Worm (Caenorhabditis elegans) whole organism, L4 larva: ENCODE results near the gene nhr-30.
"Not testable (repeated sequence)": the region's sequence is repeated elsewhere in the genome, so short reads cannot be mapped to it uniquely, and the experiment has no call there.

Source experiments
- F44E2.7 ChIP-seq: fragments of 200-800 bp; sonication (Bioruptor generic); IDR thresholded peaks from 2 replicates; pipeline ENCODE4 v2.1.2; 2022; ENCODE audit warnings: missing genetic modification characterization, missing compliant biosample characterization
- R02D3.7 ChIP-seq: fragments of 150-350 bp; sonication (generic microtip); optimal IDR thresholded peaks from 3 replicates; lab custom pipeline; 2014; ENCODE audit warnings: missing biosample characterization, missing genetic modification characterization
- T26A8.4 ChIP-seq: fragments of 200-800 bp; sonication (Bioruptor generic); IDR thresholded peaks from 2 replicates; pipeline ENCODE4 v1.3.6; 2022; ENCODE audit warnings: missing genetic modification characterization, missing compliant biosample characterization
- Y48G9A.11 ChIP-seq: fragments of 200-800 bp; sonication (Bioruptor generic); IDR thresholded peaks from 2 replicates; pipeline ENCODE4 v1.3.6; 2022; ENCODE audit warnings: missing genetic modification reagents, missing genetic modification characterization, missing compliant biosample characterization
- Y75B8A.6 ChIP-seq: fragments of 200-800 bp; sonication (Bioruptor generic); IDR thresholded peaks from 2 replicates; pipeline ENCODE4 v1.3.6; 2022; ENCODE audit warnings: missing genetic modification reagents, missing genetic modification characterization, missing compliant biosample characterization
- ZK546.5 ChIP-seq, 2 experiments: sonication (generic microtip); optimal IDR thresholded peaks; 2 replicates each; lab custom pipeline; 2017; ENCODE audit warnings: missing biosample characterization in 2 of 2, missing genetic modification characterization in 2 of 2
- ama-1 ChIP-seq: fragments of 150-350 bp; optimal IDR thresholded peaks from 2 replicates; lab custom pipeline; 2014; ENCODE audit warnings: inconsistent platforms, mixed read lengths
- arid-1 ChIP-seq: fragments of 200-800 bp; sonication (Bioruptor generic); conservative IDR thresholded peaks from 2 replicates; pipeline ENCODE4 v1.3.6; 2022; ENCODE audit warnings: missing genetic modification reagents, missing genetic modification characterization, missing compliant biosample characterization
- ceh-44 ChIP-seq: fragments of 200-800 bp; sonication (Bioruptor generic); IDR thresholded peaks from 2 replicates; pipeline ENCODE4 v1.3.6; 2022; ENCODE audit warnings: missing genetic modification reagents, missing genetic modification characterization, missing compliant biosample characterization
- ctbp-1 ChIP-seq: fragments of 200-800 bp; sonication (Bioruptor generic); IDR thresholded peaks from 2 replicates; pipeline ENCODE4 v1.3.6; 2022; ENCODE audit warnings: missing genetic modification reagents, missing genetic modification characterization, missing compliant biosample characterization
- daf-16 ChIP-seq, 3 experiments: sonication (generic microtip); optimal IDR thresholded peaks; 2 replicates each; lab custom pipeline; 2016 to 2017; ENCODE audit warnings: missing genetic modification characterization in 3 of 3, missing genetic modification reagents in 3 of 3, mild to moderate bottlenecking in 2 of 3, missing compliant biosample characterization in 2 of 3, missing biosample characterization in 1 of 3, moderate library complexity in 1 of 3
- dmd-9 ChIP-seq: fragments of 200-800 bp; sonication (Bioruptor generic); IDR thresholded peaks from 2 replicates; pipeline ENCODE4 v1.3.6; 2022; ENCODE audit warnings: missing genetic modification reagents, missing genetic modification characterization, missing compliant biosample characterization
- duxl-1 ChIP-seq: sonication (generic microtip); optimal IDR thresholded peaks from 2 replicates; lab custom pipeline; 2016; ENCODE audit warnings: mild to moderate bottlenecking, missing genetic modification characterization, moderate library complexity, missing compliant biosample characterization; ENCODE audit not compliant: poor library complexity
- egl-27 ChIP-seq: sonication (generic microtip); optimal IDR thresholded peaks from 3 replicates; lab custom pipeline; 2017; ENCODE audit warnings: missing biosample characterization, missing genetic modification reagents, missing genetic modification characterization
- egl-43 ChIP-seq: fragments of 200-800 bp; sonication (Bioruptor generic); IDR thresholded peaks from 2 replicates; pipeline ENCODE4 v1.3.6; 2022; ENCODE audit warnings: missing genetic modification reagents, missing genetic modification characterization, missing compliant biosample characterization
- fos-1 ChIP-seq: fragments of 150-350 bp; optimal IDR thresholded peaks from 2 replicates; lab custom pipeline; 2014; ENCODE audit warnings: missing biosample characterization, missing genetic modification characterization
- gei-8 ChIP-seq: fragments of 200-800 bp; sonication (Bioruptor generic); optimal IDR thresholded peaks from 2 replicates; lab custom pipeline; 2018; ENCODE audit warnings: mild to moderate bottlenecking, missing genetic modification characterization, missing compliant biosample characterization
- hlh-11 ChIP-seq: fragments of 200-800 bp; sonication (Bioruptor generic); optimal IDR thresholded peaks from 2 replicates; lab custom pipeline; 2018; ENCODE audit warnings: mild to moderate bottlenecking, missing genetic modification characterization, missing compliant biosample characterization
- hlh-30 ChIP-seq: sonication (generic microtip); optimal IDR thresholded peaks from 2 replicates; lab custom pipeline; 2017; ENCODE audit warnings: antibody characterized with exemption, mild to moderate bottlenecking, missing genetic modification characterization, missing compliant biosample characterization; ENCODE audit not compliant: insufficient read depth
- jun-1 ChIP-seq: fragments of 150-350 bp; optimal IDR thresholded peaks from 2 replicates; lab custom pipeline; 2014; ENCODE audit warnings: missing biosample characterization, missing genetic modification reagents, missing genetic modification characterization
- lim-7 ChIP-seq: fragments of 200-800 bp; sonication (Bioruptor generic); IDR thresholded peaks from 2 replicates; pipeline ENCODE4 v1.3.6; 2022; ENCODE audit warnings: missing genetic modification characterization, missing compliant biosample characterization
- lin-1 ChIP-seq: fragments of 200-800 bp; sonication (Bioruptor generic); IDR thresholded peaks from 2 replicates; pipeline ENCODE4 v1.3.6; 2022; ENCODE audit warnings: missing genetic modification reagents, missing genetic modification characterization, missing compliant biosample characterization
- lin-38 ChIP-seq: fragments of 200-800 bp; sonication (Bioruptor generic); IDR thresholded peaks from 2 replicates; pipeline ENCODE4 v1.3.6; 2022; ENCODE audit warnings: missing genetic modification reagents, missing genetic modification characterization, missing compliant biosample characterization
- lir-3 ChIP-seq: sonication (generic microtip); optimal IDR thresholded peaks from 2 replicates; lab custom pipeline; 2016; ENCODE audit warnings: mild to moderate bottlenecking, missing genetic modification characterization, missing compliant biosample characterization
- madf-5 ChIP-seq, 2 experiments: fragments of 200-800 bp; sonication (Bioruptor generic); IDR thresholded peaks; 2 replicates each; pipeline ENCODE4 v1.3.6; 2022; ENCODE audit warnings: missing compliant biosample characterization in 2 of 2, missing genetic modification characterization in 2 of 2
- mdt-29 ChIP-seq: fragments of 200-800 bp; sonication (Bioruptor generic); IDR thresholded peaks from 2 replicates; pipeline ENCODE4 v1.3.6; 2022; ENCODE audit warnings: missing genetic modification reagents, missing genetic modification characterization, missing compliant biosample characterization
- mep-1 ChIP-seq: fragments of 150-350 bp; sonication (generic microtip); optimal IDR thresholded peaks from 3 replicates; lab custom pipeline; 2014; ENCODE audit warnings: missing biosample characterization, missing genetic modification characterization
- mxl-2 ChIP-seq: fragments of 200-800 bp; sonication (Bioruptor generic); conservative IDR thresholded peaks from 2 replicates; pipeline ENCODE4 v1.3.6; 2022; ENCODE audit warnings: missing genetic modification reagents, missing genetic modification characterization, missing compliant biosample characterization
- nhr-11 ChIP-seq: fragments of 150-350 bp; optimal IDR thresholded peaks from 2 replicates; lab custom pipeline; 2014; ENCODE audit warnings: missing biosample characterization, missing genetic modification characterization
- nhr-111 ChIP-seq: fragments of 200-800 bp; sonication (Bioruptor generic); optimal IDR thresholded peaks from 2 replicates; lab custom pipeline; 2018; ENCODE audit warnings: mild to moderate bottlenecking, missing genetic modification characterization, missing compliant biosample characterization
- nhr-25 ChIP-seq: sonication (generic microtip); optimal IDR thresholded peaks from 2 replicates; lab custom pipeline; 2017; ENCODE audit warnings: missing genetic modification characterization, mild to moderate bottlenecking, missing compliant biosample characterization, antibody characterized with exemption, moderate library complexity, borderline replicate concordance; ENCODE audit not compliant: insufficient read depth
- nhr-48 ChIP-seq: sonication (generic microtip); optimal IDR thresholded peaks from 2 replicates; lab custom pipeline; 2016; ENCODE audit warnings: mild to moderate bottlenecking, missing genetic modification characterization, missing compliant biosample characterization
- pha-4 ChIP-seq, 2 experiments: fragments of 150-350 bp in 1 of 2; fragments of 200-800 bp in 1 of 2; sonication (Bioruptor generic) in 1 of 2; IDR thresholded peaks in 1 of 2; optimal IDR thresholded peaks in 1 of 2; 2 replicates each; pipeline versions ENCODE4 v1.3.6 to Lab custom; 2014 to 2022; ENCODE audit warnings: missing genetic modification characterization in 2 of 2, missing genetic modification reagents in 2 of 2, missing biosample characterization in 1 of 2, missing compliant biosample characterization in 1 of 2
- php-3 ChIP-seq: fragments of 200-800 bp; sonication (Bioruptor generic); IDR thresholded peaks from 2 replicates; pipeline ENCODE4 v1.3.6; 2022; ENCODE audit warnings: missing genetic modification reagents, missing genetic modification characterization, missing compliant biosample characterization
- set-16 ChIP-seq: fragments of 200-800 bp; sonication (Bioruptor generic); IDR thresholded peaks from 2 replicates; pipeline ENCODE4 v1.3.6; 2022; ENCODE audit warnings: missing genetic modification reagents, missing genetic modification characterization, missing compliant biosample characterization
- snpc-4 ChIP-seq: fragments of 150-350 bp; optimal IDR thresholded peaks from 2 replicates; lab custom pipeline; 2014; ENCODE audit warnings: missing biosample characterization, missing genetic modification characterization
- tra-1 ChIP-seq: fragments of 200-800 bp; sonication (Bioruptor generic); IDR thresholded peaks from 2 replicates; pipeline ENCODE4 v1.3.6; 2022; ENCODE audit warnings: missing genetic modification reagents, missing genetic modification characterization, missing compliant biosample characterization
- unc-130 ChIP-seq: sonication (generic microtip); optimal IDR thresholded peaks from 2 replicates; lab custom pipeline; 2016; ENCODE audit warnings: missing genetic modification reagents, missing genetic modification characterization, missing compliant biosample characterization
- unc-39 ChIP-seq: sonication (generic microtip); optimal IDR thresholded peaks from 2 replicates; lab custom pipeline; 2017; ENCODE audit warnings: missing biosample characterization, missing genetic modification characterization
- unc-62 ChIP-seq, 3 experiments: fragments of 150-350 bp in 1 of 3; sonication (generic microtip); optimal IDR thresholded peaks in 2 of 3; peaks in 1 of 3; 1 replicate in 1 of 3; 2 replicates in 2 of 3; lab custom pipeline; 2014 to 2017; ENCODE audit warnings: missing biosample characterization in 3 of 3, missing genetic modification characterization in 3 of 3, missing genetic modification reagents in 3 of 3, missing genotype in 1 of 3
- vab-7 ChIP-seq: fragments of 200-800 bp; sonication (Bioruptor generic); IDR thresholded peaks from 2 replicates; pipeline ENCODE4 v1.3.6; 2022; ENCODE audit warnings: missing genetic modification reagents, missing genetic modification characterization, missing compliant biosample characterization
- zag-1 ChIP-seq: fragments of 150-350 bp; optimal IDR thresholded peaks from 2 replicates; lab custom pipeline; 2014; ENCODE audit warnings: missing biosample characterization, missing genetic modification characterization
- zfp-3 ChIP-seq: fragments of 200-800 bp; sonication (Bioruptor generic); conservative IDR thresholded peaks from 2 replicates; pipeline ENCODE4 v1.3.6; 2022; ENCODE audit warnings: missing genetic modification reagents, missing genetic modification characterization, missing compliant biosample characterization
- ztf-11 ChIP-seq: fragments of 150-350 bp; optimal IDR thresholded peaks from 2 replicates; lab custom pipeline; 2014; ENCODE audit warnings: missing biosample characterization, missing genetic modification characterization

Gene nhr-30

ce11 chrV:9085845-9086244 is 40.9 kb downstream of the nhr-30 start (continued):
- peak; percentile 62 for TF ChIP-seq hlh-30
- TF ChIP-seq php-3 (GFP tag; lab: Robert Waterston, UW), result no peak
- TF ChIP-seq mxl-2 (GFP tag; lab: Robert Waterston, UW), result no peak

- TF ChIP-seq mdt-29 (GFP tag; lab: Robert Waterston, UW) (peak; percentile 15; the same call in 1 of the 2 replicates), pha-4 (GFP tag; IDR thresholded peaks at IDR 0.05; lab: Robert Waterston, UW) (peak; percentile 68), ctbp-1 (GFP tag; lab: Robert Waterston, UW) (peak; percentile 64; the same call in 1 of the 2 replicates), madf-5 (GFP tag; IDR thresholded peaks at IDR 0.05; lab: Robert Waterston, UW) (0 out of 4 replicates have a peak, but pooled peaks of 1 of the 2 experiments have one; percentile 33), lim-7 (GFP tag; lab: Robert Waterston, UW) (0 out of 2 replicates have a peak, but pooled peaks have one; percentile 16), ceh-44 (GFP tag; lab: Robert Waterston, UW) (peak; percentile 41; the same call in 1 of the 2 replicates), set-16 (0 out of 2 replicates have a peak, but pooled peaks have one; percentile 15), php-3 (GFP tag; lab: Robert Waterston, UW) (peak; percentile 27; the same call in 1 of the 2 replicates), lin-38 (GFP tag; lab: Robert Waterston, UW) (peak; percentile 44; the same call in 1 of the 2 replicates), T26A8.4 (GFP tag; lab: Robert Waterston, UW) (0 out of 2 replicates have a peak, but pooled peaks have one; percentile 39), egl-43 (GFP tag; lab: Robert Waterston, UW) (peak; percentile 53; the same call in 1 of the 2 replicates), zfp-3 (peak; percentile 76; the same call in 1 of the 2 replicates)
- TF ChIP-seq pha-4 (tag; optimal IDR thresholded peaks at IDR 0.05; lab: Kevin White, UChicago), result not testable (repeated sequence)
- TF ChIP-seq, all 104 proteins: peak for 12; not testable (repeated sequence) for 92
These were observed 41.7 kb downstream of the nhr-30 start for ce11 chrV:9086650-9087049.

ce11 chrV:9088758-9089157 is 43.8 kb downstream of the nhr-30 start:
- TF ChIP-seq arid-1 (GFP tag; lab: Robert Waterston, UW) (no peak), lir-3 (no peak), jun-1 (tag; lab: Kevin White, UChicago) (no peak), R02D3.7 (no peak), nhr-25 (tag; lab: Kevin White, UChicago) (no peak), lim-7 (GFP tag; lab: Robert Waterston, UW) (0 out of 2 replicates have a peak, but pooled peaks have one; percentile 6), mep-1 (no peak), ama-1 (lab: Kevin White, UChicago) (no peak), daf-16 (GFP tag; optimal IDR thresholded peaks at IDR 0.05; lab: Kevin White, UChicago) (no peak), daf-16 (tag; optimal IDR thresholded peaks at IDR 0.05; lab: Kevin White, UChicago) (no peak), duxl-1 (tag; lab: Kevin White, UChicago) (no peak), tra-1 (GFP tag; lab: Robert Waterston, UW) (no peak), nhr-11 (no peak), Y48G9A.11 (GFP tag; lab: Robert Waterston, UW) (no peak), pha-4 (GFP tag; IDR thresholded peaks at IDR 0.05; lab: Robert Waterston, UW) (peak; percentile 71), pha-4 (tag; optimal IDR thresholded peaks at IDR 0.05; lab: Kevin White, UChicago) (no peak), Y75B8A.6 (GFP tag; lab: Robert Waterston, UW) (peak; percentile 64), hlh-11 (tag; lab: Kevin White, UChicago) (peak; percentile 12), zag-1 (tag; lab: Kevin White, UChicago) (no peak), F44E2.7 (GFP tag; lab: Robert Waterston, UW) (no peak), nhr-111 (GFP tag; lab: Kevin White, UChicago) (no peak), egl-27 (no peak), dmd-9 (GFP tag; lab: Robert Waterston, UW) (0 out of 2 replicates have a peak, but pooled peaks have one; percentile 47), ztf-11 (tag; lab: Kevin White, UChicago) (no peak), snpc-4 (tag; lab: Kevin White, UChicago) (no peak), gei-8 (GFP tag; lab: Kevin White, UChicago) (no peak), nhr-48 (tag; lab: Kevin White, UChicago) (no peak), unc-39 (tag; lab: Kevin White, UChicago) (no peak), ZK546.5 (tag; optimal IDR thresholded peaks at IDR 0.05; lab: Kevin White, UChicago) (no peak), vab-7 (GFP tag; lab: Robert Waterston, UW) (peak; percentile 46; the same call in 1 of the 2 replicates), unc-130 (no peak), fos-1 (tag; lab: Kevin White, UChicago) (no peak), unc-62 (GFP tag; optimal IDR thresholded peaks at IDR 0.05 in 1 of 2; lab: Kevin White, UChicago) (no peak), unc-62 (tag; optimal IDR thresholded peaks at IDR 0.05; lab: Kevin White, UChicago) (no peak), lin-1 (GFP tag; lab: Robert Waterston, UW) (peak; percentile 36; the same call in 1 of the 2 replicates)
